Worm (Caenorhabditis elegans) whole organism, L1 larva: ENCODE results near the gene F10D7.5.

Source experiments
- C04F5.9 ChIP-seq: sonication (generic microtip); optimal IDR thresholded peaks from 2 replicates; lab custom pipeline; 2016; ENCODE audit warnings: missing genetic modification characterization, missing compliant biosample characterization
- C16A3.4 ChIP-seq: fragments of 150-350 bp; optimal IDR thresholded peaks from 2 replicates; lab custom pipeline; 2014; ENCODE audit warnings: missing biosample characterization, missing genetic modification characterization
- C34B4.2 ChIP-seq: sonication (generic microtip); optimal IDR thresholded peaks from 2 replicates; lab custom pipeline; 2017; ENCODE audit warnings: mild to moderate bottlenecking, missing genetic modification characterization, missing compliant biosample characterization
- F16B12.6 ChIP-seq: fragments of 150-350 bp; optimal IDR thresholded peaks from 2 replicates; lab custom pipeline; 2014; ENCODE audit warnings: missing biosample characterization, missing genetic modification characterization
- alr-1 ChIP-seq: fragments of 200-800 bp; sonication (Bioruptor generic); optimal IDR thresholded peaks from 2 replicates; lab custom pipeline; 2018; ENCODE audit warnings: borderline replicate concordance, mild to moderate bottlenecking, missing genetic modification characterization, missing compliant biosample characterization
- ama-1 ChIP-seq: fragments of 150-350 bp; optimal IDR thresholded peaks from 2 replicates; lab custom pipeline; 2014
- blmp-1 ChIP-seq: fragments of 150-350 bp; optimal IDR thresholded peaks from 2 replicates; lab custom pipeline; 2014; ENCODE audit warnings: missing biosample characterization, missing genetic modification characterization
- ceh-63 ChIP-seq: fragments of 200-800 bp; sonication (Bioruptor generic); optimal IDR thresholded peaks from 2 replicates; lab custom pipeline; 2018; ENCODE audit warnings: mild to moderate bottlenecking, missing genetic modification characterization, missing compliant biosample characterization
- ces-1 ChIP-seq: fragments of 150-350 bp; optimal IDR thresholded peaks from 2 replicates; lab custom pipeline; 2014; ENCODE audit warnings: missing biosample characterization, missing genetic modification reagents, missing genetic modification characterization
- efl-3 ChIP-seq: fragments of 200-800 bp; sonication (Bioruptor generic); optimal IDR thresholded peaks from 2 replicates; lab custom pipeline; 2018; ENCODE audit warnings: mild to moderate bottlenecking, missing genetic modification characterization, missing compliant biosample characterization
- egl-13 ChIP-seq: sonication (generic microtip); optimal IDR thresholded peaks from 2 replicates; lab custom pipeline; 2016; ENCODE audit warnings: missing genotype, missing genetic modification reagents, missing genetic modification characterization, missing compliant biosample characterization
- egl-27 ChIP-seq, 2 experiments: fragments of 150-350 bp in 1 of 2; sonication (generic microtip); optimal IDR thresholded peaks; 3 replicates each; lab custom pipeline; 2017 to 2018; ENCODE audit warnings: missing biosample characterization in 2 of 2, missing genetic modification characterization in 2 of 2, missing genetic modification reagents in 2 of 2
- elt-2 ChIP-seq: sonication (generic microtip); optimal IDR thresholded peaks from 2 replicates; lab custom pipeline; 2016; ENCODE audit warnings: missing genetic modification characterization, mild to moderate bottlenecking, inconsistent platforms, missing compliant biosample characterization, missing genetic modification reagents
- elt-3 ChIP-seq, 6 experiments: fragments of 150-350 bp in 1 of 6; sonication (generic microtip); optimal IDR thresholded peaks; 2 replicates each; lab custom pipeline; 2017 to 2018; ENCODE audit warnings: missing biosample characterization in 6 of 6, missing genetic modification characterization in 6 of 6, inconsistent platforms in 1 of 6
- ets-5 ChIP-seq: fragments of 200-800 bp; sonication (Bioruptor generic); IDR thresholded peaks from 2 replicates; pipeline ENCODE4 v1.3.6; 2022; ENCODE audit warnings: missing genetic modification characterization, missing compliant biosample characterization
- fkh-10 ChIP-seq: sonication (generic microtip); optimal IDR thresholded peaks from 2 replicates; lab custom pipeline; 2017; ENCODE audit warnings: missing biosample characterization, missing genetic modification reagents, missing genetic modification characterization
- fkh-4 ChIP-seq: sonication (generic microtip); optimal IDR thresholded peaks from 2 replicates; lab custom pipeline; 2016; ENCODE audit warnings: missing compliant biosample characterization, missing genetic modification characterization, borderline replicate concordance
- fos-1 ChIP-seq: fragments of 150-350 bp; optimal IDR thresholded peaks from 2 replicates; lab custom pipeline; 2014; ENCODE audit warnings: missing biosample characterization, missing genetic modification characterization
- hlh-17 ChIP-seq: fragments of 200-800 bp; sonication (Bioruptor generic); optimal IDR thresholded peaks from 2 replicates; lab custom pipeline; 2018; ENCODE audit warnings: missing genetic modification characterization, mild to moderate bottlenecking, missing compliant biosample characterization, moderate library complexity, borderline replicate concordance
- hlh-4 ChIP-seq: sonication (generic microtip); optimal IDR thresholded peaks from 2 replicates; lab custom pipeline; 2016; ENCODE audit warnings: mild to moderate bottlenecking, missing genetic modification characterization, missing compliant biosample characterization
- hpl-2 ChIP-seq: fragments of 150-350 bp; optimal IDR thresholded peaks from 2 replicates; lab custom pipeline; 2014; ENCODE audit warnings: missing biosample characterization, missing genetic modification reagents, missing genetic modification characterization
- jun-1 ChIP-seq: fragments of 150-350 bp; optimal IDR thresholded peaks from 2 replicates; lab custom pipeline; 2014; ENCODE audit warnings: missing biosample characterization, missing genetic modification reagents, missing genetic modification characterization
- lin-13 ChIP-seq: fragments of 150-350 bp; optimal IDR thresholded peaks from 2 replicates; lab custom pipeline; 2014; ENCODE audit warnings: missing biosample characterization, missing genetic modification reagents, missing genetic modification characterization
- lin-15B ChIP-seq: fragments of 150-350 bp; sonication (generic microtip); optimal IDR thresholded peaks from 3 replicates; lab custom pipeline; 2014; ENCODE audit warnings: missing biosample characterization, missing genetic modification characterization
- mab-9 ChIP-seq: fragments of 200-800 bp; sonication (Bioruptor generic); IDR thresholded peaks from 2 replicates; pipeline ENCODE4 v1.3.6; 2022; ENCODE audit warnings: missing genetic modification reagents, missing genetic modification characterization, missing compliant biosample characterization
- mdl-1 ChIP-seq, 2 experiments: fragments of 150-350 bp; optimal IDR thresholded peaks; 2 replicates each; lab custom pipeline; 2014 to 2017; ENCODE audit warnings: missing biosample characterization in 2 of 2, missing genetic modification characterization in 2 of 2, inconsistent platforms in 1 of 2
- mep-1 ChIP-seq: fragments of 150-350 bp; optimal IDR thresholded peaks from 2 replicates; lab custom pipeline; 2014; ENCODE audit warnings: missing biosample characterization, missing genetic modification characterization
- nhr-12 ChIP-seq: sonication (generic microtip); optimal IDR thresholded peaks from 2 replicates; lab custom pipeline; 2017; ENCODE audit warnings: missing biosample characterization, missing genetic modification characterization
- nhr-20 ChIP-seq: sonication (generic microtip); optimal IDR thresholded peaks from 2 replicates; lab custom pipeline; 2016; ENCODE audit warnings: mild to moderate bottlenecking, missing genetic modification characterization, missing compliant biosample characterization
- nhr-28 ChIP-seq: fragments of 150-350 bp; optimal IDR thresholded peaks from 2 replicates; lab custom pipeline; 2014; ENCODE audit warnings: missing biosample characterization, missing genetic modification characterization
- nhr-71 ChIP-seq: sonication (generic microtip); optimal IDR thresholded peaks from 2 replicates; lab custom pipeline; 2016; ENCODE audit warnings: mild to moderate bottlenecking, missing genetic modification characterization, moderate library complexity, missing compliant biosample characterization
- nhr-85 ChIP-seq: sonication (generic microtip); peaks from one replicate; lab custom pipeline; 2016; ENCODE audit warnings: missing genetic modification characterization, inconsistent platforms, missing compliant biosample characterization
- pax-3 ChIP-seq: fragments of 200-800 bp; sonication (Bioruptor generic); optimal IDR thresholded peaks from 2 replicates; lab custom pipeline; 2018; ENCODE audit warnings: mild to moderate bottlenecking, missing genetic modification characterization, moderate library complexity, missing compliant biosample characterization
- skn-1 ChIP-seq: fragments of 150-350 bp; optimal IDR thresholded peaks from 2 replicates; lab custom pipeline; 2014; ENCODE audit warnings: missing biosample characterization, missing genetic modification characterization
- snpc-4 ChIP-seq: fragments of 150-350 bp; optimal IDR thresholded peaks from 2 replicates; lab custom pipeline; 2014; ENCODE audit warnings: missing biosample characterization, missing genetic modification characterization
- snu-23 ChIP-seq: sonication (generic microtip); optimal IDR thresholded peaks from 2 replicates; lab custom pipeline; 2016; ENCODE audit warnings: missing genetic modification characterization, missing compliant biosample characterization
- sptf-1 ChIP-seq: fragments of 150-350 bp; optimal IDR thresholded peaks from 2 replicates; lab custom pipeline; 2014; ENCODE audit warnings: missing biosample characterization, missing genetic modification characterization
- swsn-7 ChIP-seq: sonication (generic microtip); optimal IDR thresholded peaks from 2 replicates; lab custom pipeline; 2016; ENCODE audit warnings: missing genetic modification characterization, missing compliant biosample characterization
- unc-130 ChIP-seq: fragments of 150-350 bp; optimal IDR thresholded peaks from 2 replicates; lab custom pipeline; 2017; ENCODE audit warnings: missing biosample characterization, missing genetic modification characterization, inconsistent platforms
- unc-30 ChIP-seq: sonication (generic microtip); optimal IDR thresholded peaks from 2 replicates; lab custom pipeline; 2017; ENCODE audit warnings: missing biosample characterization, missing genetic modification characterization
- unc-62 ChIP-seq: fragments of 150-350 bp; optimal IDR thresholded peaks from 2 replicates; lab custom pipeline; 2014; ENCODE audit warnings: missing biosample characterization, missing genetic modification reagents, missing genetic modification characterization
- unc-86 ChIP-seq: sonication (generic microtip); optimal IDR thresholded peaks from 2 replicates; lab custom pipeline; 2016; ENCODE audit warnings: missing genetic modification characterization, missing compliant biosample characterization
- unc-98 ChIP-seq: fragments of 200-800 bp; sonication (Bioruptor generic); IDR thresholded peaks from 2 replicates; pipeline ENCODE4 v1.3.6; 2022; ENCODE audit warnings: missing genetic modification characterization, missing compliant biosample characterization
- xbp-1 ChIP-seq: sonication (generic microtip); optimal IDR thresholded peaks from 2 replicates; lab custom pipeline; 2016; ENCODE audit warnings: missing genetic modification characterization, missing compliant biosample characterization
- zag-1 ChIP-seq: fragments of 150-350 bp; optimal IDR thresholded peaks from 2 replicates; lab custom pipeline; 2014; ENCODE audit warnings: missing biosample characterization, missing genetic modification characterization
- zip-4 ChIP-seq: fragments of 200-800 bp; sonication (Bioruptor generic); optimal IDR thresholded peaks from 2 replicates; lab custom pipeline; 2018; ENCODE audit warnings: mild to moderate bottlenecking, missing genetic modification characterization, moderate library complexity, missing compliant biosample characterization
- ztf-11 ChIP-seq, 2 experiments: sonication (generic microtip); optimal IDR thresholded peaks; 2 replicates each; lab custom pipeline; 2016 to 2017; ENCODE audit warnings: missing genetic modification characterization in 2 of 2, missing biosample characterization in 1 of 2, missing compliant biosample characterization in 1 of 2

The F10D7.5 gene

ce11 chrX:17392182-17392581 lies 767 bp upstream of the F10D7.5 start (continued):
- no peak for TF ChIP-seq ceh-63 (GFP tag; lab: Kevin White, UChicago)
- TF ChIP-seq ces-1 (GFP tag; lab: Kevin White, UChicago), result no peak
- TF ChIP-seq zag-1 (tag; lab: Kevin White, UChicago), result no peak
- TF ChIP-seq nhr-28 (tag; lab: Kevin White, UChicago), result no peak
- TF ChIP-seq unc-62, result no peak
- TF ChIP-seq xbp-1, result peak; percentile 70
- TF ChIP-seq lin-13, result peak; percentile 37
- no peak for TF ChIP-seq nhr-12 (tag; lab: Kevin White, UChicago)
- peak; percentile 36 for TF ChIP-seq unc-86 (tag; lab: Kevin White, UChicago)
- peak; percentile 79 for TF ChIP-seq mep-1 (tag; lab: Kevin White, UChicago)
- TF ChIP-seq F16B12.6 (tag; lab: Kevin White, UChicago), result peak; percentile 46
- TF ChIP-seq ets-5, result no peak
- no peak for TF ChIP-seq alr-1 (tag; lab: Kevin White, UChicago)
- peak; percentile 54 for TF ChIP-seq lin-15B
- no peak for TF ChIP-seq zip-4 (GFP tag; lab: Kevin White, UChicago)
- peak; percentile 84 for TF ChIP-seq C16A3.4 (tag; lab: Kevin White, UChicago)
- TF ChIP-seq swsn-7 (tag; lab: Kevin White, UChicago), result peak; percentile 76
- TF ChIP-seq unc-98 (GFP tag; lab: Robert Waterston, UW), result no peak
- peak; percentile 86 for TF ChIP-seq snu-23 (GFP tag; lab: Kevin White, UChicago)
- TF ChIP-seq blmp-1, result peak; percentile 69
- peak in 3 of 6 experiments; percentile 19 to 38 (median 25) for TF ChIP-seq elt-3 (tag; optimal IDR thresholded peaks at IDR 0.05; lab: Kevin White, UChicago)
- no peak for TF ChIP-seq mab-9 (GFP tag; lab: Robert Waterston, UW)
- no peak for TF ChIP-seq ama-1 (lab: Kevin White, UChicago)
- TF ChIP-seq sptf-1 (tag; lab: Kevin White, UChicago), result no peak
- TF ChIP-seq unc-130, result peak; percentile 92
- TF ChIP-seq egl-27 (tag; optimal IDR thresholded peaks at IDR 0.05; lab: Kevin White, UChicago), result peak in 1 of 2 experiments; percentile 5
- peak; percentile 17 for TF ChIP-seq egl-13 (tag; lab: Kevin White, UChicago)
- no peak for TF ChIP-seq hlh-4 (tag; lab: Kevin White, UChicago)
- TF ChIP-seq fkh-4 (tag; lab: Kevin White, UChicago), result no peak
- TF ChIP-seq efl-3 (GFP tag; lab: Kevin White, UChicago), result no peak
- TF ChIP-seq nhr-85 (tag; lab: Kevin White, UChicago), result peak; percentile 88
- TF ChIP-seq nhr-71 (tag; lab: Kevin White, UChicago), result peak; percentile 84
- TF ChIP-seq C34B4.2 (tag; lab: Kevin White, UChicago), result no peak
- TF ChIP-seq pax-3 (tag; lab: Kevin White, UChicago), result no peak
- TF ChIP-seq ztf-11 (tag; optimal IDR thresholded peaks at IDR 0.05; lab: Kevin White, UChicago), result no peak
- TF ChIP-seq jun-1 (tag; lab: Kevin White, UChicago), result peak; percentile 22
- TF ChIP-seq nhr-20 (tag; lab: Kevin White, UChicago), result peak; percentile 87
- TF ChIP-seq elt-2, result no peak
- TF ChIP-seq hpl-2 (GFP tag; lab: Kevin White, UChicago), result no peak
- peak; percentile 11 for TF ChIP-seq fos-1 (tag; lab: Kevin White, UChicago)
- no peak for TF ChIP-seq unc-30
- peak in 1 of 2 experiments; percentile 56 for TF ChIP-seq mdl-1 (tag; optimal IDR thresholded peaks at IDR 0.05; lab: Kevin White, UChicago)
- TF ChIP-seq fkh-10 (GFP tag; lab: Kevin White, UChicago), result no peak

DNA sequence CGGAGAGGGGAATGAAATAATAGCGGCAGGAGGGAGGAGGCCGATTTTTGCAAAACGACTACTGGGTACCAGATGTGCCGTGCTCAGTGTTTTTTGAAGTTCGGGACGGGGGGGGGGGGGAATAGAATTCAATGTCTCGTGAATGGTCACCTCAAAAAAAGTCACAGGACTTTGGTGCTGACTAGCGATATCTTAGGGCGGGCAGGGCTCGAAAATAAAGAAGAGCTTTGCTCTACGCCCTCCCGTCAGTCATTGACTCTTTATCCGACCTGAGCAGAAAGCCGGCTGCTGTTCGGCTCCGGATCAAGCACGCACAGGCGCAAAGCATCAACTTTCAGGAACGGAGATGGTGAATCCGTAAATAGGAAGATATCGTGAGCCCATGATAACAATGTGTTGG lies 884 bp downstream of the F10D7.5 start:
- TF ChIP-seq C04F5.9 (tag; lab: Kevin White, UChicago) (no peak), unc-62 (no peak), sptf-1 (tag; lab: Kevin White, UChicago) (no peak), F16B12.6 (tag; lab: Kevin White, UChicago) (no peak), snpc-4 (tag; lab: Kevin White, UChicago) (no peak), skn-1 (tag; lab: Kevin White, UChicago) (no peak), zag-1 (tag; lab: Kevin White, UChicago) (no peak), hlh-17 (no peak)
